Fruit fly (Drosophila melanogaster) whole organism, embryonic: Measurements from ENCODE around the gene Mct1.

Source experiments
- CG10366 ChIP-seq: fragments of 200-800 bp; sonication (Bioruptor generic); IDR thresholded peaks from 2 replicates; pipeline ENCODE4 v1.3.6; 2022; ENCODE audit warnings: missing biosample characterization, missing genetic modification characterization
- CG10543 ChIP-seq: fragments of 200-800 bp; sonication (Bioruptor generic); optimal IDR thresholded peaks from 3 replicates; lab custom pipeline; 2017; ENCODE audit warnings: missing biosample characterization, mild to moderate bottlenecking, missing genetic modification characterization, moderate library complexity
- CG10654 ChIP-seq: fragments of 200-800 bp; sonication (Bioruptor generic); optimal IDR thresholded peaks from 2 replicates; lab custom pipeline; 2016; ENCODE audit warnings: missing biosample characterization, missing genetic modification characterization
- CG10979 ChIP-seq: fragments of 200-800 bp; sonication (Bioruptor generic); optimal IDR thresholded peaks from 2 replicates; lab custom pipeline; 2018; ENCODE audit warnings: missing biosample characterization, mild to moderate bottlenecking, missing genetic modification characterization, moderate library complexity
- CG11696 ChIP-seq: fragments of 200-800 bp; sonication (Bioruptor generic); IDR thresholded peaks from 2 replicates; pipeline ENCODE4 v1.3.6; 2022; ENCODE audit warnings: missing biosample characterization, missing genetic modification characterization
- CG1233 ChIP-seq: fragments of 200-800 bp; sonication (Bioruptor generic); optimal IDR thresholded peaks from 4 replicates; lab custom pipeline; 2018; ENCODE audit warnings: missing biosample characterization, mild to moderate bottlenecking, missing genetic modification characterization
- CG13775 ChIP-seq: fragments of 200-800 bp; sonication (Bioruptor generic); optimal IDR thresholded peaks from 3 replicates; lab custom pipeline; 2017; ENCODE audit warnings: missing biosample characterization, mild to moderate bottlenecking, missing genetic modification characterization
- CG1603 ChIP-seq: fragments of 200-800 bp; sonication (Bioruptor generic); optimal IDR thresholded peaks from 2 replicates; lab custom pipeline; 2019; ENCODE audit warnings: missing biosample characterization, mild to moderate bottlenecking, missing genetic modification characterization, moderate library complexity
- CG17361 ChIP-seq: fragments of 200-800 bp; sonication (Bioruptor generic); IDR thresholded peaks from 3 replicates; pipeline ENCODE4 v1.3.6; 2022; ENCODE audit warnings: missing biosample characterization, missing genetic modification characterization
- CG1832 ChIP-seq: fragments of 200-800 bp; sonication (Bioruptor generic); optimal IDR thresholded peaks from 2 replicates; lab custom pipeline; 2017; ENCODE audit warnings: missing biosample characterization, mild to moderate bottlenecking, missing genetic modification characterization, inconsistent platforms
- CG18764 ChIP-seq: fragments of 200-800 bp; sonication (Bioruptor generic); optimal IDR thresholded peaks from 3 replicates; lab custom pipeline; 2016; ENCODE audit warnings: missing biosample characterization, missing genetic modification characterization
- CG2199 ChIP-seq: fragments of 200-800 bp; sonication (Bioruptor generic); IDR thresholded peaks from 3 replicates; pipeline ENCODE4 v1.3.6; 2022; ENCODE audit warnings: missing biosample characterization, missing genetic modification characterization
- CG2712 ChIP-seq: fragments of 200-800 bp; optimal IDR thresholded peaks from 3 replicates; lab custom pipeline; 2019; ENCODE audit warnings: missing biosample characterization, mild to moderate bottlenecking, missing genetic modification characterization, moderate library complexity
- CG32772 ChIP-seq: fragments of 200-800 bp; sonication (Bioruptor generic); IDR thresholded peaks from 2 replicates; pipeline ENCODE4 v1.3.6; 2022; ENCODE audit warnings: missing biosample characterization, missing genetic modification characterization
- CG3995 ChIP-seq: fragments of 200-800 bp; sonication (Bioruptor generic); optimal IDR thresholded peaks from 3 replicates; lab custom pipeline; 2016; ENCODE audit warnings: missing biosample characterization, missing genetic modification characterization
- CG43689 ChIP-seq: fragments of 200-800 bp; sonication (Bioruptor generic); IDR thresholded peaks from 2 replicates; pipeline ENCODE4 v1.3.6; 2022; ENCODE audit warnings: missing biosample characterization, missing genetic modification characterization
- CG4617 ChIP-seq: fragments of 200-800 bp; sonication (Bioruptor generic); optimal IDR thresholded peaks from 3 replicates; lab custom pipeline; 2016; ENCODE audit warnings: missing biosample characterization, missing genetic modification characterization, borderline replicate concordance
- CG6689 ChIP-seq: fragments of 200-800 bp; sonication (Bioruptor generic); IDR thresholded peaks from 2 replicates; pipeline ENCODE4 v1.3.6; 2022; ENCODE audit warnings: missing biosample characterization, missing genetic modification characterization
- CG8765 ChIP-seq: fragments of 200-800 bp; sonication (Bioruptor generic); IDR thresholded peaks from 2 replicates; pipeline ENCODE4 v1.3.6; 2022; ENCODE audit warnings: missing biosample characterization, missing genetic modification characterization
- CG8924 ChIP-seq: fragments of 200-800 bp; optimal IDR thresholded peaks from 3 replicates; lab custom pipeline; 2019; ENCODE audit warnings: missing biosample characterization, mild to moderate bottlenecking, missing genetic modification characterization, moderate library complexity
- CG9876 ChIP-seq: fragments of 200-800 bp; sonication (Bioruptor generic); optimal IDR thresholded peaks from 2 replicates; lab custom pipeline; 2016; ENCODE audit warnings: missing biosample characterization, missing genetic modification characterization
- Chrac-16 ChIP-seq: fragments of 200-800 bp; sonication (Bioruptor generic); optimal IDR thresholded peaks from 3 replicates; lab custom pipeline; 2016; ENCODE audit warnings: missing biosample characterization, missing genetic modification characterization
- Dip3 ChIP-seq: fragments of 200-800 bp; sonication (Bioruptor generic); optimal IDR thresholded peaks from 3 replicates; lab custom pipeline; 2016; ENCODE audit warnings: missing biosample characterization, missing genetic modification characterization
- Hr51 ChIP-seq, 2 experiments: fragments of 200-800 bp; sonication (Bioruptor generic); optimal IDR thresholded peaks; 2 replicates in 1 of 2; 3 replicates in 1 of 2; lab custom pipeline; 2016 to 2018; ENCODE audit warnings: missing biosample characterization in 2 of 2, missing genetic modification characterization in 2 of 2, mild to moderate bottlenecking in 1 of 2, moderate library complexity in 1 of 2
- Lhr ChIP-seq: fragments of 200-800 bp; sonication (Bioruptor generic); optimal IDR thresholded peaks from 3 replicates; lab custom pipeline; 2017; ENCODE audit warnings: mild to moderate bottlenecking, missing biosample characterization, missing genetic modification reagents, missing genetic modification characterization
- Mrtf ChIP-seq: fragments of 200-800 bp; sonication (Bioruptor generic); IDR thresholded peaks from 3 replicates; pipeline ENCODE4 v1.3.6; 2022; ENCODE audit warnings: missing biosample characterization, missing genetic modification characterization
- NfI ChIP-seq: fragments of 200-800 bp; sonication (Bioruptor generic); optimal IDR thresholded peaks from 3 replicates; lab custom pipeline; 2018; ENCODE audit warnings: missing biosample characterization, mild to moderate bottlenecking, missing genetic modification characterization, moderate library complexity
- Ptx1 ChIP-seq: fragments of 200-800 bp; sonication (Bioruptor generic); IDR thresholded peaks from 2 replicates; pipeline ENCODE4 v1.3.6; 2022; ENCODE audit warnings: missing biosample characterization, missing genetic modification characterization
- Scr ChIP-seq: fragments of 200-800 bp; sonication (Bioruptor generic); IDR thresholded peaks from 2 replicates; pipeline ENCODE4 v1.3.6; 2022; ENCODE audit warnings: missing biosample characterization, missing genetic modification characterization; ENCODE audit not compliant: partially characterized antibody
- Sin3A ChIP-seq: fragments of >200 bp; optimal IDR thresholded peaks from 2 replicates; lab custom pipeline; 2018
- Taf1 ChIP-seq: fragments of 200-800 bp; sonication (Bioruptor generic); IDR thresholded peaks from 2 replicates; pipeline ENCODE4 v1.3.6; 2022; ENCODE audit warnings: missing biosample characterization, missing genetic modification characterization
- Xrp1 ChIP-seq: fragments of 200-800 bp; sonication (Bioruptor generic); IDR thresholded peaks from 2 replicates; pipeline ENCODE4 v1.3.6; 2022; ENCODE audit warnings: missing biosample characterization, missing genetic modification characterization
- bcd ChIP-seq: fragments of 200-800 bp; sonication (Bioruptor generic); optimal IDR thresholded peaks from 2 replicates; lab custom pipeline; 2017; ENCODE audit warnings: missing biosample characterization, mild to moderate bottlenecking, missing genetic modification characterization
- bsh ChIP-seq, 2 experiments: fragments of 200-800 bp; sonication (Bioruptor generic); optimal IDR thresholded peaks; 2 replicates each; lab custom pipeline; 2017 to 2018; ENCODE audit warnings: mild to moderate bottlenecking in 2 of 2, missing biosample characterization in 2 of 2, missing genetic modification characterization in 2 of 2, moderate library complexity in 1 of 2
- ci ChIP-seq: fragments of 200-800 bp; sonication (Bioruptor generic); IDR thresholded peaks from 3 replicates; pipeline ENCODE4 v1.3.6; 2022; ENCODE audit warnings: missing biosample characterization, missing genetic modification characterization
- fu2 ChIP-seq: fragments of 200-800 bp; sonication (Bioruptor generic); optimal IDR thresholded peaks from 2 replicates; lab custom pipeline; 2016; ENCODE audit warnings: missing biosample characterization, missing genetic modification characterization
- gcm2 ChIP-seq: fragments of 200-800 bp; sonication (Bioruptor generic); optimal IDR thresholded peaks from 2 replicates; lab custom pipeline; 2016; ENCODE audit warnings: missing biosample characterization, missing genetic modification characterization
- gfzf ChIP-seq: fragments of 200-800 bp; sonication (Bioruptor generic); optimal IDR thresholded peaks from 2 replicates; lab custom pipeline; 2016; ENCODE audit warnings: missing biosample characterization, mild to moderate bottlenecking, missing genetic modification characterization, moderate library complexity
- inv ChIP-seq: fragments of 200-800 bp; sonication (Bioruptor generic); IDR thresholded peaks from 2 replicates; pipeline ENCODE4 v1.3.6; 2022; ENCODE audit warnings: missing biosample characterization, missing genetic modification characterization; ENCODE audit not compliant: partially characterized antibody
- jumu ChIP-seq: fragments of 200-800 bp; sonication (Bioruptor generic); optimal IDR thresholded peaks from 3 replicates; lab custom pipeline; 2016; ENCODE audit warnings: missing biosample characterization, missing genetic modification characterization
- lab ChIP-seq: fragments of 200-800 bp; sonication (Bioruptor generic); optimal IDR thresholded peaks from 3 replicates; lab custom pipeline; 2017; ENCODE audit warnings: missing biosample characterization, missing genetic modification characterization, mild to moderate bottlenecking, moderate library complexity, missing genetic modification reagents
- lbe ChIP-seq: fragments of 200-800 bp; sonication (Bioruptor generic); optimal IDR thresholded peaks from 2 replicates; lab custom pipeline; 2016; ENCODE audit warnings: missing biosample characterization, mild to moderate bottlenecking, missing genetic modification characterization
- lola ChIP-seq, 3 experiments: fragments of >200 bp in 2 of 3; fragments of 200-800 bp in 1 of 3; sonication (Bioruptor generic) in 1 of 3; optimal IDR thresholded peaks; 2 replicates each; lab custom pipeline; 2017 to 2019; ENCODE audit warnings: missing biosample characterization in 3 of 3, missing genetic modification characterization in 3 of 3, mild to moderate bottlenecking in 1 of 3, moderate library complexity in 1 of 3
- maf-S ChIP-seq: fragments of 200-800 bp; sonication (Bioruptor generic); optimal IDR thresholded peaks from 2 replicates; lab custom pipeline; 2016; ENCODE audit warnings: missing biosample characterization, missing genetic modification characterization
- pfk ChIP-seq: fragments of 200-800 bp; sonication (Bioruptor generic); optimal IDR thresholded peaks from 2 replicates; lab custom pipeline; 2018; ENCODE audit warnings: missing biosample characterization, mild to moderate bottlenecking, missing genetic modification characterization, moderate library complexity
- row ChIP-seq: fragments of 200-800 bp; sonication (Bioruptor generic); IDR thresholded peaks from 3 replicates; pipeline ENCODE4 v1.3.6; 2022; ENCODE audit warnings: missing biosample characterization, missing genetic modification characterization
- ssp ChIP-seq: fragments of 200-800 bp; sonication (Bioruptor generic); IDR thresholded peaks from 2 replicates; pipeline ENCODE4 v1.3.6; 2022; ENCODE audit warnings: missing biosample characterization, missing genetic modification characterization
- tna ChIP-seq: fragments of 200-800 bp; sonication (Bioruptor generic); IDR thresholded peaks from 2 replicates; pipeline ENCODE4 v1.3.6; 2022; ENCODE audit warnings: missing biosample characterization, missing genetic modification characterization; ENCODE audit not compliant: partially characterized antibody
- trh ChIP-seq: fragments of 200-800 bp; sonication (Bioruptor generic); optimal IDR thresholded peaks from 2 replicates; lab custom pipeline; 2016; ENCODE audit warnings: missing biosample characterization, missing genetic modification characterization
- zf30C ChIP-seq: fragments of 200-800 bp; sonication (Bioruptor generic); optimal IDR thresholded peaks from 3 replicates; lab custom pipeline; 2018; ENCODE audit warnings: missing biosample characterization, mild to moderate bottlenecking, missing genetic modification characterization

The Mct1 gene

dm6 chrX:2149478-2149877 is 39.5 kb upstream of the Mct1 start, which contains the start of gene bcn92 (continued):
- peak in 1 of 2 experiments; percentile 16 for TF ChIP-seq bsh (GFP tag; optimal IDR thresholded peaks at IDR 0.05; lab: Kevin White, UChicago)
- TF ChIP-seq gcm2 (GFP tag; lab: Kevin White, UChicago): no peak
- no peak for TF ChIP-seq CG9876 (GFP tag; lab: Kevin White, UChicago)
- TF ChIP-seq CG10366 (GFP tag; lab: Robert Waterston, UW): 0 out of 2 replicates have a peak, but pooled peaks have one; percentile 21
- TF ChIP-seq CG8765 (GFP tag; lab: Robert Waterston, UW): no peak
- TF ChIP-seq pfk (GFP tag; lab: Kevin White, UChicago): no peak
- peak; percentile 29 for TF ChIP-seq Chrac-16 (GFP tag; lab: Kevin White, UChicago)
- TF ChIP-seq CG10654 (GFP tag; lab: Kevin White, UChicago): no peak
- no peak for TF ChIP-seq lab
- peak; percentile 93 for TF ChIP-seq row (GFP tag; lab: Robert Waterston, UW)
- TF ChIP-seq CG10543 (GFP tag; lab: Kevin White, UChicago): peak; percentile 17
- TF ChIP-seq Taf1 (GFP tag; lab: Robert Waterston, UW): no peak
- TF ChIP-seq CG43689 (GFP tag; lab: Robert Waterston, UW): no peak
- no peak for TF ChIP-seq CG1832
- TF ChIP-seq CG2199 (GFP tag; lab: Robert Waterston, UW): no peak
- peak; percentile 24 for TF ChIP-seq CG4617 (GFP tag; lab: Kevin White, UChicago)
- TF ChIP-seq ssp (GFP tag; lab: Robert Waterston, UW): no peak
- TF ChIP-seq Ptx1 (GFP tag; lab: Robert Waterston, UW): peak; percentile 25; the same call in 1 of the 2 replicates
- no peak for TF ChIP-seq CG11696 (GFP tag; lab: Robert Waterston, UW)
- peak; percentile 28 for TF ChIP-seq CG3995 (GFP tag; lab: Kevin White, UChicago)
- TF ChIP-seq lola (GFP tag; optimal IDR thresholded peaks at IDR 0.05; lab: Kevin White, UChicago): peak in 1 of 3 experiments; percentile 21
- TF ChIP-seq CG2712 (tag; lab: Kevin White, UChicago): peak; percentile 43
- peak; percentile 50 for TF ChIP-seq jumu (GFP tag; lab: Kevin White, UChicago)
- no peak for TF ChIP-seq trh
- no peak for TF ChIP-seq Mrtf (GFP tag; lab: Robert Waterston, UW)
- TF ChIP-seq CG18764: no peak
- TF ChIP-seq CG13775 (GFP tag; lab: Kevin White, UChicago): peak; percentile 38
- peak; percentile 35; the same call in 1 of the 3 replicates for TF ChIP-seq ci (GFP tag; lab: Robert Waterston, UW)
- TF ChIP-seq inv (GFP tag; lab: Robert Waterston, UW): peak; percentile 93
- peak; percentile 95 for TF ChIP-seq Scr (GFP tag; lab: Robert Waterston, UW)
- peak; percentile 18; the same call in 1 of the 2 replicates for TF ChIP-seq CG6689 (GFP tag; lab: Robert Waterston, UW)
- TF ChIP-seq CG17361 (GFP tag; lab: Robert Waterston, UW): peak; percentile 39; the same call in 1 of the 3 replicates
- peak; percentile 65 for TF ChIP-seq CG1603
- peak; percentile 7 for TF ChIP-seq CG10979
- peak; percentile 12 for TF ChIP-seq CG8924
- peak; percentile 23 for TF ChIP-seq Dip3 (GFP tag; lab: Kevin White, UChicago)
- 0 out of 2 replicates have a peak, but pooled peaks have one; percentile 5 for TF ChIP-seq CG32772 (GFP tag; lab: Robert Waterston, UW)
- TF ChIP-seq Hr51 (GFP tag; optimal IDR thresholded peaks at IDR 0.05; lab: Kevin White, UChicago): peak in 1 of 2 experiments; percentile 17
- TF ChIP-seq maf-S (GFP tag; lab: Kevin White, UChicago): peak; percentile 49
- peak; percentile 17 for TF ChIP-seq NfI (GFP tag; lab: Kevin White, UChicago)
- peak; percentile 30 for TF ChIP-seq Sin3A
- TF ChIP-seq CG1233 (GFP tag; lab: Kevin White, UChicago): no peak
- peak; percentile 21 for TF ChIP-seq fu2 (GFP tag; lab: Kevin White, UChicago)
- peak; percentile 15; the same call in 1 of the 2 replicates for TF ChIP-seq Xrp1
- no peak for TF ChIP-seq zf30C (GFP tag; lab: Kevin White, UChicago)
- TF ChIP-seq bcd: no peak
- TF ChIP-seq lbe (GFP tag; lab: Kevin White, UChicago): peak; percentile 23
- TF ChIP-seq gfzf: peak; percentile 69
- TF ChIP-seq Lhr (GFP tag; lab: Kevin White, UChicago): no peak
- peak; percentile 85 for TF ChIP-seq tna (GFP tag; lab: Robert Waterston, UW)
